Fruit fly (Drosophila melanogaster) whole organism, wandering third instar larva: ENCODE results near the gene Ns4.

ENCODE experiments used
- Abd-B ChIP-seq: fragments of >200 bp; optimal IDR thresholded peaks from 2 replicates; lab custom pipeline; 2017; ENCODE audit warnings: missing biosample characterization, missing genetic modification characterization
- CG32264 ChIP-seq: fragments of 200-800 bp; sonication (Bioruptor generic); optimal IDR thresholded peaks from 2 replicates; lab custom pipeline; 2016; ENCODE audit warnings: missing biosample characterization, missing genetic modification characterization
- CG9705 ChIP-seq: fragments of 200-800 bp; sonication (Bioruptor generic); optimal IDR thresholded peaks from 2 replicates; lab custom pipeline; 2018; ENCODE audit warnings: missing biosample characterization, mild to moderate bottlenecking, missing genetic modification characterization
- CrebA ChIP-seq: fragments of 200-800 bp; sonication (Bioruptor generic); optimal IDR thresholded peaks from 2 replicates; lab custom pipeline; 2016; ENCODE audit warnings: missing biosample characterization, mild to moderate bottlenecking, missing genetic modification characterization, borderline replicate concordance
- Dfd ChIP-seq: fragments of >200 bp; optimal IDR thresholded peaks from 2 replicates; lab custom pipeline; 2017; ENCODE audit warnings: missing biosample characterization, missing genetic modification characterization
- Dif ChIP-seq: fragments of 200-275, 200-300 bp; sonication (Bioruptor generic); optimal IDR thresholded peaks from 2 replicates; lab custom pipeline; 2018; ENCODE audit warnings: missing biosample characterization, missing genetic modification characterization; ENCODE audit not compliant: partially characterized antibody
- GATAd ChIP-seq: sonication (Bioruptor generic); optimal IDR thresholded peaks from 2 replicates; lab custom pipeline; 2016; ENCODE audit warnings: missing biosample characterization, missing genetic modification characterization
- HLH106 ChIP-seq: fragments of 200-800 bp; optimal IDR thresholded peaks from 3 replicates; lab custom pipeline; 2019; ENCODE audit warnings: missing biosample characterization, mild to moderate bottlenecking, missing genetic modification characterization, moderate library complexity
- Hnf4 ChIP-seq: fragments of 200-800 bp; sonication (Bioruptor generic); optimal IDR thresholded peaks from 2 replicates; lab custom pipeline; 2016; ENCODE audit warnings: missing biosample characterization, mild to moderate bottlenecking, missing genetic modification characterization
- Hr78 ChIP-seq: fragments of >200 bp; optimal IDR thresholded peaks from 2 replicates; lab custom pipeline; 2017; ENCODE audit warnings: missing biosample characterization, missing genetic modification characterization
- Hr83 ChIP-seq: fragments of 200-300 bp; sonication (Bioruptor generic); optimal IDR thresholded peaks from 2 replicates; lab custom pipeline; 2016; ENCODE audit warnings: missing biosample characterization, mild to moderate bottlenecking, missing genetic modification characterization, moderate library complexity; ENCODE audit not compliant: poor library complexity, severe bottlenecking
- Jra ChIP-seq: sonication (Bioruptor generic); optimal IDR thresholded peaks from 2 replicates; lab custom pipeline; 2016; ENCODE audit warnings: missing biosample characterization, missing genetic modification characterization
- Mio ChIP-seq: sonication (Bioruptor generic); optimal IDR thresholded peaks from 2 replicates; lab custom pipeline; 2016; ENCODE audit warnings: missing biosample characterization, missing genetic modification characterization
- Myc ChIP-seq: fragments of >200 bp; optimal IDR thresholded peaks from 2 replicates; lab custom pipeline; 2017
- N ChIP-seq: fragments of >200 bp; optimal IDR thresholded peaks from 2 replicates; lab custom pipeline; 2018; ENCODE audit warnings: missing biosample characterization, missing external identifiers, missing genetic modification characterization
- OdsH ChIP-seq: fragments of 200-800 bp; sonication (Bioruptor generic); optimal IDR thresholded peaks from 2 replicates; lab custom pipeline; 2016; ENCODE audit warnings: missing biosample characterization, mild to moderate bottlenecking, missing genetic modification characterization
- Rel ChIP-seq, 2 experiments: fragments of 200-800 bp; sonication (Bioruptor generic) in 1 of 2; optimal IDR thresholded peaks; 2 replicates in 1 of 2; 3 replicates in 1 of 2; lab custom pipeline; 2016 to 2019; ENCODE audit warnings: mild to moderate bottlenecking in 2 of 2, missing biosample characterization in 2 of 2, missing genetic modification characterization in 2 of 2, moderate library complexity in 1 of 2
- Sp1 ChIP-seq: fragments of 200-800 bp; sonication (Bioruptor generic); optimal IDR thresholded peaks from 3 replicates; lab custom pipeline; 2019; ENCODE audit warnings: missing biosample characterization, mild to moderate bottlenecking, missing genetic modification characterization, moderate library complexity
- Vsx2 ChIP-seq: fragments of 200-300, 225-300 bp; sonication (Bioruptor generic); optimal IDR thresholded peaks from 2 replicates; lab custom pipeline; 2018; ENCODE audit warnings: missing biosample characterization, missing genetic modification characterization; ENCODE audit not compliant: partially characterized antibody
- br ChIP-seq: fragments of 200-800 bp; sonication (Bioruptor generic); optimal IDR thresholded peaks from 2 replicates; lab custom pipeline; 2016; ENCODE audit warnings: missing biosample characterization, missing genetic modification characterization
- brk ChIP-seq: fragments of 200-800 bp; sonication (Bioruptor generic); optimal IDR thresholded peaks from 2 replicates; lab custom pipeline; 2016; ENCODE audit warnings: missing biosample characterization, mild to moderate bottlenecking, missing genetic modification characterization
- dl ChIP-seq, 2 experiments: fragments of 175-275, 200-275 bp in 1 of 2; fragments of 200-275 bp in 1 of 2; sonication (Bioruptor generic); optimal IDR thresholded peaks; lab custom pipeline; 2018; ENCODE audit warnings: mild to moderate bottlenecking in 2 of 2, missing biosample characterization in 2 of 2, missing genetic modification characterization in 2 of 2, moderate library complexity in 2 of 2; ENCODE audit not compliant: partially characterized antibody in 2 of 2, insufficient read depth in 1 of 2
- dmrt93B ChIP-seq: fragments of 200-800 bp; sonication (Bioruptor generic); optimal IDR thresholded peaks from 2 replicates; lab custom pipeline; 2018; ENCODE audit warnings: missing biosample characterization, mild to moderate bottlenecking, missing genetic modification characterization
- dsf ChIP-seq: sonication (Bioruptor generic); optimal IDR thresholded peaks from 2 replicates; lab custom pipeline; 2016; ENCODE audit warnings: missing biosample characterization, missing genetic modification characterization, borderline replicate concordance
- ey ChIP-seq: fragments of 200-800 bp; sonication (Bioruptor generic); optimal IDR thresholded peaks from 2 replicates; lab custom pipeline; 2016; ENCODE audit warnings: missing biosample characterization, missing genetic modification characterization
- foxo ChIP-seq, 2 experiments: fragments of 200-800 bp; sonication (Bioruptor generic); optimal IDR thresholded peaks; 2 replicates in 1 of 2; 3 replicates in 1 of 2; lab custom pipeline; 2016 to 2017; ENCODE audit warnings: missing biosample characterization in 2 of 2, missing genetic modification characterization in 2 of 2
- fru ChIP-seq: fragments of 200-800 bp; sonication (Bioruptor generic); optimal IDR thresholded peaks from 3 replicates; lab custom pipeline; 2016; ENCODE audit warnings: missing biosample characterization, mild to moderate bottlenecking, missing genetic modification characterization
- h ChIP-seq: fragments of 200-800 bp; sonication (Bioruptor generic); optimal IDR thresholded peaks from 3 replicates; lab custom pipeline; 2016; ENCODE audit warnings: missing biosample characterization, mild to moderate bottlenecking, missing genetic modification characterization
- jim ChIP-seq: fragments of 175-275, 200-325 bp; sonication (Bioruptor generic); optimal IDR thresholded peaks from 2 replicates; lab custom pipeline; 2016; ENCODE audit warnings: missing biosample characterization, mild to moderate bottlenecking, missing genetic modification characterization
- lola ChIP-seq: fragments of >200 bp; optimal IDR thresholded peaks from 2 replicates; lab custom pipeline; 2017; ENCODE audit warnings: missing biosample characterization, missing genetic modification characterization
- pan ChIP-seq: fragments of >200 bp; optimal IDR thresholded peaks from 2 replicates; lab custom pipeline; 2017
- psq ChIP-seq: fragments of 200-800 bp; sonication (Bioruptor generic); optimal IDR thresholded peaks from 3 replicates; lab custom pipeline; 2017; ENCODE audit warnings: missing biosample characterization, mild to moderate bottlenecking, missing genetic modification characterization, moderate library complexity
- rgr ChIP-seq: fragments of 200-800 bp; sonication (Bioruptor generic); optimal IDR thresholded peaks from 3 replicates; lab custom pipeline; 2016; ENCODE audit warnings: missing biosample characterization, mild to moderate bottlenecking, missing genetic modification characterization
- sage ChIP-seq: fragments of 200-800 bp; sonication (Bioruptor generic); optimal IDR thresholded peaks from 2 replicates; lab custom pipeline; 2016; ENCODE audit warnings: missing biosample characterization, mild to moderate bottlenecking, missing genetic modification characterization
- sv ChIP-seq: fragments of 200-800 bp; sonication (Bioruptor generic); optimal IDR thresholded peaks from 3 replicates; lab custom pipeline; 2016; ENCODE audit warnings: missing biosample characterization, missing genetic modification characterization
- tai ChIP-seq: sonication (Bioruptor generic); optimal IDR thresholded peaks from 2 replicates; lab custom pipeline; 2016; ENCODE audit warnings: missing biosample characterization, missing genetic modification characterization
- usp ChIP-seq: fragments of >200 bp; optimal IDR thresholded peaks from 2 replicates; lab custom pipeline; 2017; ENCODE audit warnings: missing biosample characterization, missing genetic modification characterization
- woc ChIP-seq: sonication (Bioruptor generic); optimal IDR thresholded peaks from 2 replicates; lab custom pipeline; 2016; ENCODE audit warnings: missing biosample characterization, mild to moderate bottlenecking, missing genetic modification characterization

Ns4 gene

DNA sequence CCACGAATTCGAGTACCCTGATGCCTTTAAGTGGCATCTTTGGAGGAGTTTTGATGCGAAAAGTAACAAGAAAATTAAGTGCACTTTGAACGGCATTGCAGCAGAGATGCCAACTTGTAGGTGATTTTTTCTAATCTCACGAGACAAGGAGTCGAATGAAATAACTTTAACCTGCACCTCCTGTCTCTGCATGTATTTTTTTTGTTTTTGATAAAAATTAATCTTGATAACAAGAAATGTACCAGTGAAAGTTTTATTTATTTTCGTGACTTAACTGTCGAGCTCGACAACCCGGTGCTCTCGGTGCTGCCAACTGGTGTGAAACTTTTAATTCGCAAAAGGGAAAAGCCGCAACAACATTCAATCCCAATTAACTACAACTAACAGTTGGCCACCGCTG, at the start of gene Ns4, which contains the start of gene Amacr:
Gene Ns4, plus strand, starts transcription at position 317 of the 400 bp plus-strand sequence.
Gene Amacr, minus strand, starts transcription at position 182 of the 400 bp plus-strand sequence.
- no peak for TF ChIP-seq GATAd (GFP tag; lab: Kevin White, UChicago)
- no peak for TF ChIP-seq Mio (GFP tag; lab: Kevin White, UChicago)
- no peak for TF ChIP-seq Rel (GFP tag; optimal IDR thresholded peaks at IDR 0.05; lab: Kevin White, UChicago)
- peak; percentile 75 for TF ChIP-seq Rel (tag; optimal IDR thresholded peaks at IDR 0.05; lab: Kevin White, UChicago)
- TF ChIP-seq foxo (GFP tag; optimal IDR thresholded peaks at IDR 0.05; lab: Kevin White, UChicago): peak in 1 of 2 experiments; percentile 77
- TF ChIP-seq rgr (GFP tag; lab: Kevin White, UChicago): peak; percentile 75
- TF ChIP-seq brk (GFP tag; lab: Kevin White, UChicago): no peak
- no peak for TF ChIP-seq dl (GFP tag; optimal IDR thresholded peaks at IDR 0.05; lab: Kevin White, UChicago; ENCODE audit: insufficient read depth in 1 of 2, partially characterized antibody in 2 of 2)
- no peak for TF ChIP-seq CG32264 (GFP tag; lab: Kevin White, UChicago)
- peak; percentile 73 for TF ChIP-seq fru (GFP tag; lab: Kevin White, UChicago)
- TF ChIP-seq HLH106 (tag; lab: Kevin White, UChicago): peak; percentile 66
- TF ChIP-seq Sp1: peak; percentile 55
- no peak for TF ChIP-seq tai (GFP tag; lab: Kevin White, UChicago)
- no peak for TF ChIP-seq Hr83 (GFP tag; lab: Kevin White, UChicago)
- TF ChIP-seq CG9705 (GFP tag; lab: Kevin White, UChicago): peak; percentile 30
- TF ChIP-seq N (GFP tag; lab: Kevin White, UChicago): no peak
- no peak for TF ChIP-seq pan (lab: Kevin White, UChicago)
- no peak for TF ChIP-seq Hr78
- no peak for TF ChIP-seq woc (GFP tag; lab: Kevin White, UChicago)
- no peak for TF ChIP-seq Dif (GFP tag; lab: Kevin White, UChicago)
- TF ChIP-seq usp (GFP tag; lab: Kevin White, UChicago): no peak
- TF ChIP-seq sage (GFP tag; lab: Kevin White, UChicago): no peak
- TF ChIP-seq Abd-B (GFP tag; lab: Kevin White, UChicago): no peak
- no peak for TF ChIP-seq CrebA (GFP tag; lab: Kevin White, UChicago)
- TF ChIP-seq lola: no peak
- peak; percentile 41 for TF ChIP-seq psq (GFP tag; lab: Kevin White, UChicago)
- peak; percentile 60 for TF ChIP-seq OdsH (GFP tag; lab: Kevin White, UChicago)
- TF ChIP-seq jim (GFP tag; lab: Kevin White, UChicago): no peak
- no peak for TF ChIP-seq dsf
- TF ChIP-seq dmrt93B (GFP tag; lab: Kevin White, UChicago): no peak
- no peak for TF ChIP-seq Myc (lab: Kevin White, UChicago)
- peak; percentile 73 for TF ChIP-seq br (GFP tag; lab: Kevin White, UChicago)
- TF ChIP-seq Dfd (GFP tag; lab: Kevin White, UChicago): no peak
- TF ChIP-seq Hnf4 (GFP tag; lab: Kevin White, UChicago): peak; percentile 90
- peak; percentile 21 for TF ChIP-seq Jra (GFP tag; lab: Kevin White, UChicago)
- peak; percentile 74 for TF ChIP-seq ey (GFP tag; lab: Kevin White, UChicago)
- no peak for TF ChIP-seq Vsx2 (GFP tag; lab: Kevin White, UChicago)
- no peak for TF ChIP-seq sv (GFP tag; lab: Kevin White, UChicago)
- peak; percentile 70 for TF ChIP-seq h (GFP tag; lab: Kevin White, UChicago)
- TF ChIP-seq, all 38 proteins: peak for 14

dm6 chr2L:20704511-20705266, 47.6 kb upstream of the Ns4 start:
- TF ChIP-seq OdsH (GFP tag; lab: Kevin White, UChicago): no peak
- TF ChIP-seq dl (GFP tag; optimal IDR thresholded peaks at IDR 0.05; lab: Kevin White, UChicago; ENCODE audit: insufficient read depth in 1 of 2, partially characterized antibody in 2 of 2): no peak
